Worm (Caenorhabditis elegans) whole organism, mixed stage, embryonic: Measurements from ENCODE around the gene cul-3.

ENCODE experiments used
- M03D4.4 ChIP-seq: sonication (generic microtip); optimal IDR thresholded peaks from 2 replicates; lab custom pipeline; 2017; ENCODE audit warnings: mild to moderate bottlenecking, missing genetic modification characterization, missing compliant biosample characterization
- bed-3 ChIP-seq: fragments of 200-800 bp; sonication (Bioruptor generic); optimal IDR thresholded peaks from 3 replicates; lab custom pipeline; 2018; ENCODE audit warnings: mild to moderate bottlenecking, missing genetic modification characterization, moderate library complexity, missing compliant biosample characterization
- blmp-1 ChIP-seq: fragments of 150-350 bp; optimal IDR thresholded peaks from 2 replicates; lab custom pipeline; 2014; ENCODE audit warnings: missing biosample characterization, missing genetic modification characterization
- ceh-43 ChIP-seq: fragments of 200-800 bp; sonication (Bioruptor generic); optimal IDR thresholded peaks from 2 replicates; lab custom pipeline; 2018; ENCODE audit warnings: mild to moderate bottlenecking, missing genetic modification characterization, moderate library complexity, missing compliant biosample characterization
- ceh-83 ChIP-seq: fragments of 200-800 bp; sonication (Bioruptor generic); optimal IDR thresholded peaks from 2 replicates; lab custom pipeline; 2018; ENCODE audit warnings: mild to moderate bottlenecking, missing genetic modification characterization, missing compliant biosample characterization
- ces-1 ChIP-seq: fragments of 150-350 bp; optimal IDR thresholded peaks from 2 replicates; lab custom pipeline; 2014; ENCODE audit warnings: missing biosample characterization, missing genetic modification reagents, missing genetic modification characterization
- cnd-1 ChIP-seq: fragments of 200-800 bp; sonication (Bioruptor generic); optimal IDR thresholded peaks from 2 replicates; lab custom pipeline; 2018; ENCODE audit warnings: mild to moderate bottlenecking, missing genetic modification characterization, missing compliant biosample characterization
- drap-1 ChIP-seq: fragments of 200-800 bp; sonication (Bioruptor generic); optimal IDR thresholded peaks from 3 replicates; lab custom pipeline; 2018; ENCODE audit warnings: mild to moderate bottlenecking, missing genetic modification characterization, missing compliant biosample characterization
- elt-1 ChIP-seq: sonication (generic microtip); optimal IDR thresholded peaks from 2 replicates; lab custom pipeline; 2017; ENCODE audit warnings: missing genetic modification characterization, mild to moderate bottlenecking, missing compliant biosample characterization, antibody characterized with exemption, moderate library complexity, borderline replicate concordance; ENCODE audit not compliant: insufficient read depth
- elt-3 ChIP-seq: fragments of 150-350 bp; optimal IDR thresholded peaks from 2 replicates; lab custom pipeline; 2014; ENCODE audit warnings: missing biosample characterization, missing genetic modification characterization
- flh-1 ChIP-seq: fragments of 200-800 bp; sonication (Bioruptor generic); optimal IDR thresholded peaks from 2 replicates; lab custom pipeline; 2018; ENCODE audit warnings: mild to moderate bottlenecking, missing genetic modification characterization, moderate library complexity, missing compliant biosample characterization
- ham-2 ChIP-seq: fragments of 200-800 bp; sonication (Bioruptor generic); optimal IDR thresholded peaks from 2 replicates; lab custom pipeline; 2018; ENCODE audit warnings: mild to moderate bottlenecking, missing genetic modification characterization, missing compliant biosample characterization
- hlh-1 ChIP-seq: fragments of 150-350 bp; optimal IDR thresholded peaks from 2 replicates; lab custom pipeline; 2014; ENCODE audit warnings: missing biosample characterization, missing genetic modification reagents, missing genetic modification characterization
- lin-32 ChIP-seq: fragments of 200-800 bp; sonication (Bioruptor generic); optimal IDR thresholded peaks from 2 replicates; lab custom pipeline; 2018; ENCODE audit warnings: mild to moderate bottlenecking, missing genetic modification characterization, missing compliant biosample characterization
- lsy-2 ChIP-seq: fragments of 150-350 bp; optimal IDR thresholded peaks from 2 replicates; lab custom pipeline; 2014; ENCODE audit warnings: missing biosample characterization, missing genetic modification characterization
- mab-5 ChIP-seq: fragments of 150-350 bp; optimal IDR thresholded peaks from 2 replicates; lab custom pipeline; 2014; ENCODE audit warnings: missing biosample characterization, missing genetic modification characterization
- mep-1 ChIP-seq: fragments of 150-350 bp; optimal IDR thresholded peaks from 2 replicates; lab custom pipeline; 2017; ENCODE audit warnings: missing biosample characterization, missing genetic modification reagents, missing genetic modification characterization, inconsistent platforms
- mls-2 ChIP-seq: sonication (generic microtip); optimal IDR thresholded peaks from 2 replicates; lab custom pipeline; 2016; ENCODE audit warnings: mild to moderate bottlenecking, missing genetic modification characterization, moderate library complexity, missing compliant biosample characterization
- nhr-12 ChIP-seq: fragments of 150-350 bp; optimal IDR thresholded peaks from 2 replicates; lab custom pipeline; 2014; ENCODE audit warnings: missing biosample characterization, missing genetic modification characterization
- nhr-2 ChIP-seq: fragments of 150-350 bp; optimal IDR thresholded peaks from 2 replicates; lab custom pipeline; 2014; ENCODE audit warnings: missing biosample characterization, missing genetic modification characterization
- nhr-237 ChIP-seq: fragments of 150-350 bp; optimal IDR thresholded peaks from 2 replicates; lab custom pipeline; 2014; ENCODE audit warnings: missing biosample characterization, missing genetic modification characterization
- nhr-28 ChIP-seq: fragments of 150-350 bp; optimal IDR thresholded peaks from 2 replicates; lab custom pipeline; 2014; ENCODE audit warnings: missing biosample characterization, missing genetic modification characterization
- nhr-76 ChIP-seq: sonication (generic microtip); optimal IDR thresholded peaks from 2 replicates; lab custom pipeline; 2017; ENCODE audit warnings: missing biosample characterization, missing genetic modification characterization
- pha-4 ChIP-seq: fragments of 150-350 bp; optimal IDR thresholded peaks from 2 replicates; lab custom pipeline; 2018; ENCODE audit warnings: missing biosample characterization, missing genetic modification reagents, missing genetic modification characterization
- sem-2 ChIP-seq: fragments of 200-800 bp; sonication (Bioruptor generic); optimal IDR thresholded peaks from 2 replicates; lab custom pipeline; 2018; ENCODE audit warnings: mild to moderate bottlenecking, missing genetic modification characterization, missing compliant biosample characterization
- snpc-4 ChIP-seq: fragments of 150-350 bp; optimal IDR thresholded peaks from 2 replicates; lab custom pipeline; 2014; ENCODE audit warnings: missing biosample characterization, missing genetic modification characterization
- sptf-1 ChIP-seq: sonication (generic microtip); optimal IDR thresholded peaks from 2 replicates; lab custom pipeline; 2017; ENCODE audit warnings: mild to moderate bottlenecking, missing genetic modification characterization, moderate library complexity, missing compliant biosample characterization
- tbx-8 ChIP-seq: fragments of 200-800 bp; sonication (Bioruptor generic); optimal IDR thresholded peaks from 2 replicates; lab custom pipeline; 2018; ENCODE audit warnings: mild to moderate bottlenecking, missing genetic modification characterization, moderate library complexity, missing compliant biosample characterization
- unc-120 ChIP-seq: sonication (generic microtip); optimal IDR thresholded peaks from 2 replicates; lab custom pipeline; 2017; ENCODE audit warnings: missing genetic modification characterization, missing compliant biosample characterization; ENCODE audit not compliant: poor library complexity, severe bottlenecking
- unc-39 ChIP-seq: fragments of 150-350 bp; optimal IDR thresholded peaks from 2 replicates; lab custom pipeline; 2014; ENCODE audit warnings: missing biosample characterization, missing genetic modification characterization
- unc-62 ChIP-seq: fragments of 150-350 bp; optimal IDR thresholded peaks from 2 replicates; lab custom pipeline; 2014; ENCODE audit warnings: missing biosample characterization, missing genetic modification reagents, missing genetic modification characterization
- zip-8 ChIP-seq: fragments of 150-350 bp; optimal IDR thresholded peaks from 2 replicates; lab custom pipeline; 2014; ENCODE audit warnings: missing biosample characterization, missing genetic modification characterization
- ztf-11 ChIP-seq: fragments of 150-350 bp; optimal IDR thresholded peaks from 2 replicates; lab custom pipeline; 2014; ENCODE audit warnings: missing biosample characterization, missing genetic modification characterization

cul-3 gene

DNA sequence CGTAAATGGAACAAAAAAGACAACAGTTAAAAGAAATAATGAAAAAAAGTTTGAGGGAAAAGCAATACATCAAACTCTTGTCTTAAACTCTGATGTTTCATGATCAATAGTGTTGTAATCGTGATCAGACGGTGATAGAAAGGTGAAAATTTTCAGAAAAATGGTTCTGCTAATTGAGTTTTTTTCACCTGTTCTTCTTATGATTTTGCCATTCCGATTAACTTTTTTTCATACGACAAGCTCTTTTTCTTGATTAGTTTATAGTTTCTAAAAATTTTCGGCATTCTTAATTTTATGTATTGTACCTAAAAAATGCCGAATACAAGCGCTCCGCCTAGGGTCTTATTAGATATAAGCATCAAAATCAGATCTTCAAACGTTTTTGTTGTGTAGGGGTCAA, 38.5 kb downstream of the cul-3 start:
- TF ChIP-seq mls-2 (tag; lab: Kevin White, UChicago) (no peak), lsy-2 (tag; lab: Kevin White, UChicago) (no peak), ham-2 (GFP tag; lab: Kevin White, UChicago) (no peak), nhr-2 (tag; lab: Kevin White, UChicago) (no peak), cnd-1 (no peak), snpc-4 (tag; lab: Kevin White, UChicago) (no peak), M03D4.4 (tag; lab: Kevin White, UChicago) (no peak), ceh-43 (GFP tag; lab: Kevin White, UChicago) (no peak), nhr-28 (tag; lab: Kevin White, UChicago) (no peak), ztf-11 (tag; lab: Kevin White, UChicago) (no peak), bed-3 (GFP tag; lab: Kevin White, UChicago) (no peak), nhr-12 (tag; lab: Kevin White, UChicago) (no peak), lin-32 (GFP tag; lab: Kevin White, UChicago) (no peak), nhr-76 (no peak), sem-2 (GFP tag; lab: Kevin White, UChicago) (no peak)

DNA sequence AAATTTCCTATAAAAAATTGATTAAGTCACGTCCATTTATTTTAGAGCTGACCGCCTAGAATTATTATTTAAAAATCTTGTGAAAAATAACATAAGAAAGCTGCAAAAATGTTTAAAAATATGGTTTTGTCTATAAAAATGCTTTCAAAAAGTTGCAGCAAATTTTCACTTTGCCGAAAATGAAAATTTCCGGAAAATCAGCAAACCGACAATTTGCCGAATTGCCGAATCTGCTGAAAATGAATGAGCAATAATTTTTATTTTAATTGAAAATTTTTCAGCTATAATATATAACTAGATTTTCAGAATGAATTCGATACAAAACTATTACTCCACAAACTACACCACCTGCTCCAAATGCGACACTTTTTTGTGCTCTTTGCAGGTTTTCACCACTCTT, 39.6 kb downstream of the cul-3 start, which contains the start of gene srh-78:
Gene srh-78 (plus strand): TSS at position 301 of the 400 bp plus-strand sequence.
- no peak for TF ChIP-seq bed-3 (GFP tag; lab: Kevin White, UChicago)
- TF ChIP-seq nhr-12 (tag; lab: Kevin White, UChicago): no peak
- no peak for TF ChIP-seq unc-62 (GFP tag; lab: Kevin White, UChicago)
- no peak for TF ChIP-seq elt-1
- no peak for TF ChIP-seq lsy-2 (tag; lab: Kevin White, UChicago)
- no peak for TF ChIP-seq snpc-4 (tag; lab: Kevin White, UChicago)
- TF ChIP-seq unc-39 (tag; lab: Kevin White, UChicago): no peak
- no peak for TF ChIP-seq mls-2 (tag; lab: Kevin White, UChicago)
- TF ChIP-seq nhr-76: no peak
- TF ChIP-seq ceh-83 (GFP tag; lab: Kevin White, UChicago): no peak
- TF ChIP-seq ces-1: no peak
- TF ChIP-seq tbx-8 (GFP tag; lab: Kevin White, UChicago): no peak
- no peak for TF ChIP-seq sptf-1
- no peak for TF ChIP-seq cnd-1
- TF ChIP-seq flh-1 (GFP tag; lab: Kevin White, UChicago): no peak
- TF ChIP-seq nhr-237 (tag; lab: Kevin White, UChicago): no peak
- TF ChIP-seq blmp-1 (tag; lab: Kevin White, UChicago): no peak
- TF ChIP-seq hlh-1: no peak
- TF ChIP-seq sem-2 (GFP tag; lab: Kevin White, UChicago): no peak
- TF ChIP-seq ztf-11 (tag; lab: Kevin White, UChicago): no peak

DNA sequence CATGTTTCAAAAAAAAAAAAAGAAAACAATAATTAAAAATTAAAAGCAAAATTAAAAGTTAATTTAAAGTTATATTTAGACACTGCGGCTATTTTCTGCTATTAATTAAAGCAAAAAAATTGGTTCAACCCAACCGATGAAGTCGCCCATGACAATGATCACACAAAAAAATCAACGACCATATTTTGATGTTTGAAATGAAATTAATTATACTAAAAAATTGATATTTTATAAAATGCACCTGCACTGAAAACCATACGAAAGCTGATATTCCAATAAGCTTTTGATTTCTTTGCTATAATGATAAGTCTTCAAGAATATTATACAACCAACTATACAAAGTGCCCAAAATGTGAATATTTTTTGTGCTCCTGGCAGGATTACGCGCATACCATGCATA, 42.4 kb downstream of the cul-3 start, which contains the start of gene srh-80:
Gene srh-80 (plus strand): TSS at position 301 of the 400 bp plus-strand sequence.
- no peak for TF ChIP-seq pha-4 (tag; lab: Kevin White, UChicago)
- no peak for TF ChIP-seq sem-2 (GFP tag; lab: Kevin White, UChicago)
- TF ChIP-seq nhr-76: no peak
- TF ChIP-seq sptf-1: no peak
- no peak for TF ChIP-seq blmp-1 (tag; lab: Kevin White, UChicago)
- no peak for TF ChIP-seq unc-120
- no peak for TF ChIP-seq nhr-28 (tag; lab: Kevin White, UChicago)
- TF ChIP-seq mab-5 (tag; lab: Kevin White, UChicago): no peak
- TF ChIP-seq lsy-2 (tag; lab: Kevin White, UChicago): no peak
- no peak for TF ChIP-seq snpc-4 (tag; lab: Kevin White, UChicago)
- no peak for TF ChIP-seq unc-62 (GFP tag; lab: Kevin White, UChicago)
- TF ChIP-seq mep-1 (tag; lab: Kevin White, UChicago): no peak
- TF ChIP-seq flh-1 (GFP tag; lab: Kevin White, UChicago): no peak
- no peak for TF ChIP-seq lin-32 (GFP tag; lab: Kevin White, UChicago)
- no peak for TF ChIP-seq ceh-43 (GFP tag; lab: Kevin White, UChicago)
- no peak for TF ChIP-seq hlh-1
- no peak for TF ChIP-seq bed-3 (GFP tag; lab: Kevin White, UChicago)

DNA sequence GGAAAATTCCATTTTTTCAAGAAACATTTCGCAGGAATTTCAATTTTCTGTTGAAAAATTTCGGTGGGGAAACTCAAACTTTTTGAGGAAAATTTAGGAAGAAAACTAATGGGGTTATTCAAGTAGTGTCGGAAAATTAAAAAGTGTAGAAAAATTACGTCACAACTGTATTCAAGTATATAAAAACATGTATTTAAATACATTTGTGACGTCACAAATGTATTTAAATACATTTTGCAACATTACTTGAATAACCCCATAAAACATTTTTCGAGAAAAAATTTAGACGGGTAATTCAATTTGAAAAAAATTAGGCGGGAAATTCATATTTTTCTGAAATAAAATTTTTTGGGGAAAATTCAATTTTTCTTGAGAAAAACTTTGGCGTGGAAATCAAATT, 44.8 kb downstream of the cul-3 start:
- TF ChIP-seq zip-8: peak; percentile 91

DNA sequence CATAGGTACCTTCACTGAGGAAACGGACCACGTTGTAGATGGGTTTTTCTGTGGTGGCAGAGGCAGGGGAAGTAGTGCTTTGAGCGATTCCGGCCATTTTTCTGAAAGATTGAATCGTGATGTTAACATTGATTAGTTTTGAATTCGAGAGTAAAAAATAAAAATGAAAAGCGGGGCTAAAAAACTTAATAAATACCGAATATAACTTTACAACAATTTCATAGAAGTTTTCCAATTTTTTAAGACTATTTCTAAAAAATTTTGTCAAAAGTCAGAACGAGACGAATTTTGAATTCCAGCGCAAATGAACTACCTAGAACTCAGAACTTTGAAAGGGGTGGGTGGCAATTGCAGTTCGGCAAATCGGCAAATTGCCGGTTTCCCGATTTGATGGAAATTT, 57.4 kb downstream of the cul-3 start, which contains the start of gene kin-33:
Gene kin-33 (minus strand): TSS at position 101 of the 400 bp plus-strand sequence.
- TF ChIP-seq bed-3 (GFP tag; lab: Kevin White, UChicago): no peak
- no peak for TF ChIP-seq lsy-2 (tag; lab: Kevin White, UChicago)
- TF ChIP-seq unc-62 (GFP tag; lab: Kevin White, UChicago): no peak
- no peak for TF ChIP-seq ceh-83 (GFP tag; lab: Kevin White, UChicago)
- no peak for TF ChIP-seq nhr-12 (tag; lab: Kevin White, UChicago)
- TF ChIP-seq unc-39 (tag; lab: Kevin White, UChicago): no peak
- TF ChIP-seq sptf-1: no peak
- TF ChIP-seq nhr-28 (tag; lab: Kevin White, UChicago): no peak
- TF ChIP-seq drap-1 (GFP tag; lab: Kevin White, UChicago): no peak
- no peak for TF ChIP-seq mab-5 (tag; lab: Kevin White, UChicago)
- no peak for TF ChIP-seq elt-3 (tag; lab: Kevin White, UChicago)
- TF ChIP-seq hlh-1: no peak
